Fruit fly (Drosophila melanogaster) whole organism, prepupa: ENCODE data around the gene Cyp4c3.

Source experiments
- CG11294 ChIP-seq: fragments of 200-800 bp; sonication (Bioruptor generic); IDR thresholded peaks from 2 replicates; pipeline ENCODE4 v1.3.6; 2022; ENCODE audit warnings: missing biosample characterization, missing genetic modification characterization
- CG15336 ChIP-seq: fragments of 200-800 bp; sonication (Bioruptor generic); IDR thresholded peaks from 2 replicates; pipeline ENCODE4 v1.3.6; 2022; ENCODE audit warnings: missing biosample characterization, missing genetic modification characterization
- CG4318 ChIP-seq: fragments of 200-800 bp; sonication (Bioruptor generic); optimal IDR thresholded peaks from 3 replicates; lab custom pipeline; 2017; ENCODE audit warnings: missing biosample characterization, mild to moderate bottlenecking, missing genetic modification characterization
- CG6792 ChIP-seq: fragments of 200-800 bp; sonication (Bioruptor generic); optimal IDR thresholded peaks from 3 replicates; lab custom pipeline; 2016; ENCODE audit warnings: missing biosample characterization, missing genetic modification characterization
- Gug ChIP-seq: fragments of 200-800 bp; sonication (Bioruptor generic); IDR thresholded peaks from 2 replicates; pipeline ENCODE4 v1.3.6; 2022; ENCODE audit warnings: missing biosample characterization, missing genetic modification characterization
- OdsH ChIP-seq: fragments of 200-800 bp; sonication (Bioruptor generic); optimal IDR thresholded peaks from 3 replicates; lab custom pipeline; 2016; ENCODE audit warnings: missing biosample characterization, missing genetic modification characterization
- Sox102F ChIP-seq: fragments of 200-800 bp; sonication (Bioruptor generic); optimal IDR thresholded peaks from 2 replicates; lab custom pipeline; 2016; ENCODE audit warnings: missing biosample characterization, mild to moderate bottlenecking, missing genetic modification characterization

DNA sequence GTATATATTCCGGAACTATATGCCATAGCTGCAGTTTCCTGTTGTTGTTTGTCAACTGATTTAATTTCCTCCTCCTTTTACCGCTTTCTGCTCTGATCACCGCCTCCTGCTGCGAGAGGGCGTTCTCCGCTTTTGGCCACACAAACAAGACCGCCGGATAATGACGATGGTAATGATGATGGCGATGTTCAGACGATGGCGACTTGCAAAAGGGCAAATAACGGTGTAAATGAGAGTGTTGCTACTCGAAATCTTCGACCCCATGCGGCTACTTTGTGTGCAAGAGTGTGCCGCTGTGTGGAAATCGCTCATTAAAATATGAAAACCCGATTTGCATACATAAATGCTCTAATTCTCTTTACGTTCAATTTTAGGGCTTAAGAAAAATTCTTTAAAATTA is 28.0 kb upstream of the Cyp4c3 start:
- TF ChIP-seq Gug (GFP tag; lab: Robert Waterston, UW): no peak
- no peak for TF ChIP-seq CG11294 (GFP tag; lab: Robert Waterston, UW)
- no peak for TF ChIP-seq OdsH
- no peak for TF ChIP-seq CG15336 (GFP tag; lab: Robert Waterston, UW)
- no peak for TF ChIP-seq Sox102F (GFP tag; lab: Kevin White, UChicago)
- no peak for TF ChIP-seq CG6792 (GFP tag; lab: Kevin White, UChicago)
- no peak for TF ChIP-seq CG4318
